Fruit fly (Drosophila melanogaster) whole organism, embryonic: ENCODE data around the gene CG31778.
A peak's percentile ranks its signal among the peaks of the same experiment; 100 is the strongest.

Source experiments
- Adf1 ChIP-seq: fragments of 200-800 bp; sonication (Bioruptor generic); IDR thresholded peaks from 2 replicates; pipeline ENCODE4 v1.3.6; 2022; ENCODE audit warnings: missing biosample characterization, missing genetic modification characterization
- Asciz ChIP-seq: fragments of 200-800 bp; sonication (Bioruptor generic); optimal IDR thresholded peaks from 2 replicates; lab custom pipeline; 2017; ENCODE audit warnings: missing biosample characterization, mild to moderate bottlenecking, missing genetic modification characterization, missing genetic modification reagents
- Atf3 ChIP-seq: fragments of 200-800 bp; sonication (Bioruptor generic); optimal IDR thresholded peaks from 3 replicates; lab custom pipeline; 2016; ENCODE audit warnings: missing biosample characterization, missing genetic modification characterization
- Bgb ChIP-seq: fragments of 200-800 bp; sonication (Bioruptor generic); IDR thresholded peaks from 2 replicates; pipeline ENCODE4 v1.3.6; 2022; ENCODE audit warnings: missing biosample characterization, missing genetic modification characterization; ENCODE audit not compliant: partially characterized antibody
- CG11247 ChIP-seq: fragments of 200-800 bp; sonication (Bioruptor generic); IDR thresholded peaks from 2 replicates; pipeline ENCODE4 v1.3.6; 2022; ENCODE audit warnings: missing biosample characterization, missing genetic modification characterization
- CG11456 ChIP-seq: fragments of 200-800 bp; sonication (Bioruptor generic); IDR thresholded peaks from 3 replicates; pipeline ENCODE4 v1.3.6; 2022; ENCODE audit warnings: missing biosample characterization, missing genetic modification characterization
- CG11696 ChIP-seq: fragments of 200-800 bp; sonication (Bioruptor generic); IDR thresholded peaks from 2 replicates; pipeline ENCODE4 v1.3.6; 2022; ENCODE audit warnings: missing biosample characterization, missing genetic modification characterization
- CG12299 ChIP-seq: fragments of 200-800 bp; sonication (Bioruptor generic); optimal IDR thresholded peaks from 2 replicates; lab custom pipeline; 2018; ENCODE audit warnings: missing biosample characterization, mild to moderate bottlenecking, missing genetic modification characterization
- CG13287 ChIP-seq: fragments of 200-800 bp; sonication (Bioruptor generic); IDR thresholded peaks from 2 replicates; pipeline ENCODE4 v1.3.6; 2022; ENCODE audit warnings: missing biosample characterization, missing genetic modification characterization; ENCODE audit not compliant: partially characterized antibody
- CG15011 ChIP-seq: fragments of 200-800 bp; sonication (Bioruptor generic); optimal IDR thresholded peaks from 3 replicates; lab custom pipeline; 2018; ENCODE audit warnings: missing biosample characterization, mild to moderate bottlenecking, missing genetic modification characterization
- CG15269 ChIP-seq: fragments of 200-800 bp; sonication (Bioruptor generic); optimal IDR thresholded peaks from 2 replicates; lab custom pipeline; 2018; ENCODE audit warnings: missing biosample characterization, mild to moderate bottlenecking, missing genetic modification characterization, moderate library complexity
- CG15696 ChIP-seq: fragments of 200-800 bp; sonication (Bioruptor generic); optimal IDR thresholded peaks from 2 replicates; lab custom pipeline; 2019; ENCODE audit warnings: missing biosample characterization, mild to moderate bottlenecking, missing genetic modification characterization, moderate library complexity
- CG16779 ChIP-seq: fragments of 200-800 bp; sonication (Bioruptor generic); IDR thresholded peaks from 2 replicates; pipeline ENCODE4 v1.3.6; 2022; ENCODE audit warnings: missing biosample characterization, missing genetic modification characterization
- CG17359 ChIP-seq: fragments of 200-800 bp; sonication (Bioruptor generic); optimal IDR thresholded peaks from 3 replicates; lab custom pipeline; 2018; ENCODE audit warnings: missing biosample characterization, mild to moderate bottlenecking, missing genetic modification characterization, moderate library complexity
- CG17829 ChIP-seq: fragments of 200-800 bp; optimal IDR thresholded peaks from 2 replicates; lab custom pipeline; 2019; ENCODE audit warnings: missing biosample characterization, mild to moderate bottlenecking, missing genetic modification characterization, moderate library complexity
- CG17912 ChIP-seq: fragments of 200-800 bp; sonication (Bioruptor generic); optimal IDR thresholded peaks from 2 replicates; lab custom pipeline; 2018; ENCODE audit warnings: missing biosample characterization, mild to moderate bottlenecking, missing genetic modification characterization
- CG1792 ChIP-seq: fragments of 200-800 bp; sonication (Bioruptor generic); optimal IDR thresholded peaks from 2 replicates; lab custom pipeline; 2016; ENCODE audit warnings: missing biosample characterization, missing genetic modification characterization
- CG2712 ChIP-seq: fragments of 200-800 bp; optimal IDR thresholded peaks from 3 replicates; lab custom pipeline; 2019; ENCODE audit warnings: missing biosample characterization, mild to moderate bottlenecking, missing genetic modification characterization, moderate library complexity
- CG4854 ChIP-seq: fragments of 200-800 bp; sonication (Bioruptor generic); optimal IDR thresholded peaks from 2 replicates; lab custom pipeline; 2016; ENCODE audit warnings: missing biosample characterization, missing genetic modification characterization, inconsistent platforms
- CG6254 ChIP-seq: fragments of 200-800 bp; sonication (Bioruptor generic); optimal IDR thresholded peaks from 3 replicates; lab custom pipeline; 2017; ENCODE audit warnings: mild to moderate bottlenecking, missing biosample characterization, missing genetic modification reagents, missing genetic modification characterization
- CG6791 ChIP-seq: fragments of 200-800 bp; sonication (Bioruptor generic); IDR thresholded peaks from 3 replicates; pipeline ENCODE4 v1.3.6; 2022; ENCODE audit warnings: missing biosample characterization, missing genetic modification characterization; ENCODE audit not compliant: partially characterized antibody
- CG7839 ChIP-seq: fragments of 200-800 bp; sonication (Bioruptor generic); optimal IDR thresholded peaks from 3 replicates; lab custom pipeline; 2018; ENCODE audit warnings: missing biosample characterization, mild to moderate bottlenecking, missing genetic modification characterization, moderate library complexity
- CG8290 ChIP-seq, 3 experiments: fragments of 200-800 bp; sonication (Bioruptor generic); optimal IDR thresholded peaks; 2 replicates each; lab custom pipeline; 2016 to 2019; ENCODE audit warnings: missing biosample characterization in 3 of 3, missing genetic modification characterization in 3 of 3, mild to moderate bottlenecking in 2 of 3, moderate library complexity in 1 of 3
- CG8359 ChIP-seq: fragments of 200-800 bp; sonication (Bioruptor generic); optimal IDR thresholded peaks from 2 replicates; lab custom pipeline; 2017; ENCODE audit warnings: missing biosample characterization, mild to moderate bottlenecking, missing genetic modification characterization, borderline replicate concordance
- CG8388 ChIP-seq: fragments of 200-800 bp; sonication (Bioruptor generic); optimal IDR thresholded peaks from 2 replicates; lab custom pipeline; 2019; ENCODE audit warnings: missing biosample characterization, mild to moderate bottlenecking, missing genetic modification characterization, moderate library complexity
- Dek ChIP-seq: fragments of 200-800 bp; sonication (Bioruptor generic); optimal IDR thresholded peaks from 3 replicates; lab custom pipeline; 2019; ENCODE audit warnings: missing biosample characterization, mild to moderate bottlenecking, missing genetic modification characterization, moderate library complexity
- Gsc ChIP-seq: fragments of 200-800 bp; sonication (Bioruptor generic); IDR thresholded peaks from 2 replicates; pipeline ENCODE4 v1.3.6; 2022; ENCODE audit warnings: missing biosample characterization, missing genetic modification characterization
- H2.0 ChIP-seq: fragments of 200-800 bp; sonication (Bioruptor generic); IDR thresholded peaks from 2 replicates; pipeline ENCODE4 v1.3.6; 2022; ENCODE audit warnings: missing biosample characterization, missing genetic modification characterization
- Hmr ChIP-seq: fragments of 200-800 bp; sonication (Bioruptor generic); optimal IDR thresholded peaks from 3 replicates; lab custom pipeline; 2017; ENCODE audit warnings: mild to moderate bottlenecking, missing biosample characterization, missing genetic modification reagents, missing genetic modification characterization
- Kr ChIP-seq: fragments of 200-800 bp; sonication (Bioruptor generic); optimal IDR thresholded peaks from 2 replicates; lab custom pipeline; 2017; ENCODE audit warnings: missing biosample characterization, mild to moderate bottlenecking, missing genetic modification characterization
- Lpt ChIP-seq: fragments of >200 bp; optimal IDR thresholded peaks from 2 replicates; lab custom pipeline; 2018; ENCODE audit warnings: missing biosample characterization, missing genetic modification characterization
- MESR4 ChIP-seq: fragments of 200-800 bp; sonication (Bioruptor generic); optimal IDR thresholded peaks from 2 replicates; lab custom pipeline; 2018; ENCODE audit warnings: missing biosample characterization, mild to moderate bottlenecking, missing genetic modification characterization, moderate library complexity
- NC2α ChIP-seq: fragments of 200-800 bp; sonication (Bioruptor generic); optimal IDR thresholded peaks from 2 replicates; lab custom pipeline; 2016; ENCODE audit warnings: missing biosample characterization, missing genetic modification characterization
- Vsx1 ChIP-seq: fragments of 200-800 bp; sonication (Bioruptor generic); optimal IDR thresholded peaks from 2 replicates; lab custom pipeline; 2017; ENCODE audit warnings: missing biosample characterization, mild to moderate bottlenecking, missing genetic modification characterization, missing genetic modification reagents
- ab ChIP-seq: fragments of 200-800 bp; sonication (Bioruptor generic); optimal IDR thresholded peaks from 2 replicates; lab custom pipeline; 2016; ENCODE audit warnings: missing biosample characterization, missing genetic modification characterization
- al ChIP-seq: fragments of 200-800 bp; sonication (Bioruptor generic); IDR thresholded peaks from 2 replicates; pipeline ENCODE4 v1.3.6; 2022; ENCODE audit warnings: missing biosample characterization, missing genetic modification characterization
- aop ChIP-seq: fragments of 200-800 bp; sonication (Bioruptor generic); IDR thresholded peaks from 2 replicates; pipeline ENCODE4 v1.3.6; 2022; ENCODE audit warnings: missing biosample characterization, missing genetic modification characterization
- chinmo ChIP-seq: fragments of 200-800 bp; sonication (Bioruptor generic); IDR thresholded peaks from 4 replicates; pipeline ENCODE4 v1.3.6; 2022; ENCODE audit warnings: missing biosample characterization, missing genetic modification characterization; ENCODE audit not compliant: partially characterized antibody
- ci ChIP-seq: fragments of 200-800 bp; sonication (Bioruptor generic); IDR thresholded peaks from 3 replicates; pipeline ENCODE4 v1.3.6; 2022; ENCODE audit warnings: missing biosample characterization, missing genetic modification characterization
- danr ChIP-seq: fragments of 200-800 bp; sonication (Bioruptor generic); IDR thresholded peaks from 2 replicates; pipeline ENCODE4 v1.3.6; 2022; ENCODE audit warnings: missing biosample characterization, missing genetic modification characterization
- dmrt11E ChIP-seq: fragments of 200-800 bp; sonication (Bioruptor generic); optimal IDR thresholded peaks from 3 replicates; lab custom pipeline; 2018; ENCODE audit warnings: missing biosample characterization, mild to moderate bottlenecking, missing genetic modification characterization, moderate library complexity
- gcm2 ChIP-seq: fragments of 200-800 bp; sonication (Bioruptor generic); optimal IDR thresholded peaks from 2 replicates; lab custom pipeline; 2016; ENCODE audit warnings: missing biosample characterization, missing genetic modification characterization
- jumu ChIP-seq: fragments of 200-800 bp; sonication (Bioruptor generic); optimal IDR thresholded peaks from 3 replicates; lab custom pipeline; 2016; ENCODE audit warnings: missing biosample characterization, missing genetic modification characterization
- pan ChIP-seq, 4 experiments: fragments of >200 bp in 3 of 4; fragments of 200-800 bp in 1 of 4; sonication (Bioruptor generic) in 1 of 4; optimal IDR thresholded peaks in 3 of 4; IDR thresholded peaks in 1 of 4; 2 replicates each; pipeline versions ENCODE4 v1.3.6 to Lab custom; 2017 to 2022; ENCODE audit warnings: missing biosample characterization in 2 of 4, missing genetic modification characterization in 2 of 4, mixed read lengths in 1 of 4
- pros ChIP-seq: fragments of 200-800 bp; sonication (Bioruptor generic); optimal IDR thresholded peaks from 3 replicates; lab custom pipeline; 2019; ENCODE audit warnings: missing biosample characterization, mild to moderate bottlenecking, missing genetic modification characterization, moderate library complexity
- ro ChIP-seq: fragments of 200-800 bp; sonication (Bioruptor generic); IDR thresholded peaks from 2 replicates; pipeline ENCODE4 v1.3.6; 2022; ENCODE audit warnings: missing biosample characterization, missing genetic modification characterization
- sens-2 ChIP-seq: fragments of 200-800 bp; sonication (Bioruptor generic); IDR thresholded peaks from 2 replicates; pipeline ENCODE4 v1.3.6; 2022; ENCODE audit warnings: missing biosample characterization, missing genetic modification characterization
- tap ChIP-seq: fragments of 200-800 bp; optimal IDR thresholded peaks from 3 replicates; lab custom pipeline; 2019; ENCODE audit warnings: missing biosample characterization, mild to moderate bottlenecking, missing genetic modification characterization, moderate library complexity
- unc-4 ChIP-seq: fragments of 200-800 bp; sonication (Bioruptor generic); IDR thresholded peaks from 2 replicates; pipeline ENCODE4 v1.3.6; 2022; ENCODE audit warnings: missing biosample characterization, missing genetic modification characterization; ENCODE audit not compliant: partially characterized antibody

The CG31778 gene

DNA sequence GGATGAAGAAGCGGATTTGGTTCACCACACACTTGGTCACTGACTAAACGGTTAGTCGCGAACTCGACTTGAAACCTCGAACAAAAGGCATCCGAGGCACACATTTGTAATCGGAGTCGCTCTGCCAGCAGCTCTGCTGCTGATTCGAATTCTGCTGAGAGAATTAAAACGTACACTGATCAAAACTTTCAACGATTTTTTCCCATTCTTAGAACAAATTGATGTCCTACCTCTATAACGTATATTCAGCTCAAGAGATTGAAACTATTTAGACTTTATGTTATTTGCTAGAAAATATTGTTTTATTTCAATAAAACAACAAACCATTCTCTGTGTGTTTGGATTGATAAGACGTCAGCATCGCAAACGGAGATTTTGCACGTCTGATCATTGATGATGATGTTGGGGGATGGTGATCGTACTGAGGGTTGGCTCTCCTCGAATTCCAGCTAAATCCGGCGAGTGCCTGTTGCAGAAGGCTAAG, at the start of gene CG31778 (continued):
- TF ChIP-seq MESR4 (GFP tag; lab: Kevin White, UChicago): no peak
- TF ChIP-seq H2.0 (GFP tag; lab: Robert Waterston, UW): 0 out of 2 replicates have a peak, but pooled peaks have one; percentile 19
- no peak for TF ChIP-seq Vsx1 (GFP tag; lab: Kevin White, UChicago)
- TF ChIP-seq unc-4: no peak
- no peak for TF ChIP-seq al (GFP tag; lab: Robert Waterston, UW)
- no peak for TF ChIP-seq ci
- no peak for TF ChIP-seq Gsc
- TF ChIP-seq CG1792: no peak
- no peak for TF ChIP-seq jumu (GFP tag; lab: Kevin White, UChicago)
- no peak for TF ChIP-seq CG11247 (GFP tag; lab: Robert Waterston, UW)
- TF ChIP-seq ab (GFP tag; lab: Kevin White, UChicago): no peak
- TF ChIP-seq CG8388 (GFP tag; lab: Kevin White, UChicago): no peak
- peak; percentile 12 for TF ChIP-seq Hmr (GFP tag; lab: Kevin White, UChicago)
- TF ChIP-seq CG6254: no peak
- peak; percentile 22; the same call in 1 of the 2 replicates for TF ChIP-seq danr (GFP tag; lab: Robert Waterston, UW)
- no peak for TF ChIP-seq Lpt (GFP tag; lab: Kevin White, UChicago)
- no peak for TF ChIP-seq CG13287
- no peak for TF ChIP-seq CG17829
- TF ChIP-seq CG15696: no peak
- no peak for TF ChIP-seq Asciz
- TF ChIP-seq Dek (tag; lab: Kevin White, UChicago): no peak
- no peak for TF ChIP-seq Atf3
- no peak for TF ChIP-seq pros (GFP tag; lab: Kevin White, UChicago)
- TF ChIP-seq NC2α (GFP tag; lab: Kevin White, UChicago): no peak
- TF ChIP-seq chinmo (GFP tag; lab: Robert Waterston, UW): no peak
- no peak for TF ChIP-seq CG15011 (GFP tag; lab: Kevin White, UChicago)
- no peak for TF ChIP-seq Bgb (GFP tag; lab: Robert Waterston, UW)
- no peak for TF ChIP-seq Kr
- no peak for TF ChIP-seq CG8290 (GFP tag; optimal IDR thresholded peaks at IDR 0.05; lab: Kevin White, UChicago)
- TF ChIP-seq CG8290 (tag; optimal IDR thresholded peaks at IDR 0.05; lab: Kevin White, UChicago): peak in 1 of 2 experiments; percentile 36
- TF ChIP-seq dmrt11E: no peak
- TF ChIP-seq CG2712: no peak
- TF ChIP-seq CG4854: no peak
- TF ChIP-seq CG12299: no peak
- no peak for TF ChIP-seq gcm2
- no peak for TF ChIP-seq CG17912
- no peak for TF ChIP-seq CG17359 (tag; lab: Kevin White, UChicago)
- TF ChIP-seq ro (GFP tag; lab: Robert Waterston, UW): no peak
- TF ChIP-seq CG7839 (tag; lab: Kevin White, UChicago): no peak
- TF ChIP-seq CG11696 (GFP tag; lab: Robert Waterston, UW): no peak
- no peak for TF ChIP-seq sens-2 (GFP tag; lab: Robert Waterston, UW)
- peak; percentile 47; the same call in 1 of the 2 replicates for TF ChIP-seq Adf1 (GFP tag; lab: Robert Waterston, UW)
- TF ChIP-seq CG11456: no peak
- peak; percentile 2 for TF ChIP-seq CG15269 (tag; lab: Kevin White, UChicago)
- no peak for TF ChIP-seq CG6791 (GFP tag; lab: Robert Waterston, UW)
- TF ChIP-seq CG16779 (GFP tag; lab: Robert Waterston, UW): no peak
- TF ChIP-seq CG8359 (GFP tag; lab: Kevin White, UChicago): no peak
- TF ChIP-seq pan (optimal IDR thresholded peaks at IDR 0.05; lab: Kevin White, UChicago): no peak
- TF ChIP-seq pan (GFP tag; optimal IDR thresholded peaks at IDR 0.05 in 1 of 2, IDR thresholded peaks at IDR 0.05 in 1 of 2): no peak
- TF ChIP-seq aop (GFP tag; lab: Robert Waterston, UW): no peak
- TF ChIP-seq tap: no peak
